Worm (Caenorhabditis elegans): ENCODE measurements around the gene nmur-2.

The nmur-2 gene

DNA sequence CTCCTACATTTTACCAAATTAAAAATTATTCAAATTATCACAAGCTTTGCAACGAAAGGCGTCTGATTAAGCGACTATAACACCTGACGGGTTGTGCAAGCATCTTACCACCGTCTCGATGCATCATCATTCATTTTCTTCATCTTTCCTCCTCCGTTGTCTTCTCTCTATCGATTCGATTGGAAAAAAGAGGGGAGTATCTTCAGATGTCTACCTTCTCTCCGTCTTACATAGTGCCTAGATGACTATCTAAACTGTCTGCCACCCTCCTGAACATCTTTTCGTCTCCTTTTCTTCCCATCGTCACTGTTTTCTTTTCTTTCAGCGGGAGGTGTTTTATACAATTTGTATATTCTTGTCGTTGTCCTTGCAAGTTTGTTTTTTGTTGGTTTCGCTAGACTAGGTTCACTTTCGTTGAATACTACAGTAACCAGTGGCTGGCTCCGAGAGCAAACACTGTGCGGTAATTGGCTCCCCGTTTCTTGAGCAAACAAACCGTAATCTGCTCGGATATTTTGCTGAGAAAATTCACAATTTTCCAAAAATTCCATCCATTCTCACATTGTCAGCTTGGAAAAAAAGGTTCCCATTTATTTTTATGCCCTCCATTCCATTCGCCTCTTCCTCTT is 34.6 kb upstream of the nmur-2 start (continued):
- TF ChIP-seq unc-62 (GFP tag; optimal IDR thresholded peaks at IDR 0.05) (no peak), mep-1 (tag; optimal IDR thresholded peaks at IDR 0.05) (peak; percentile 49), unc-98 (GFP tag; IDR thresholded peaks at IDR 0.05) (no peak), ama-1 (optimal IDR thresholded peaks at IDR 0.05) (no peak), lir-3 (tag; optimal IDR thresholded peaks at IDR 0.05; ENCODE audit: poor library complexity) (no peak), pqm-1 (tag; optimal IDR thresholded peaks at IDR 0.05) (no peak), C34B4.2 (tag; optimal IDR thresholded peaks at IDR 0.05) (no peak), grh-1 (GFP tag; IDR thresholded peaks at IDR 0.05) (no peak), nhr-77 (tag; optimal IDR thresholded peaks at IDR 0.05) (no peak), egl-13 (tag; optimal IDR thresholded peaks at IDR 0.05) (no peak), mab-9 (GFP tag; IDR thresholded peaks at IDR 0.05) (no peak), elt-2 (tag; optimal IDR thresholded peaks at IDR 0.05) (peak; percentile 32), lsy-2 (tag; optimal IDR thresholded peaks at IDR 0.05) (peak; percentile 31 to 68), ces-1 (GFP tag; optimal IDR thresholded peaks at IDR 0.05) (no peak), hpl-2 (GFP tag; optimal IDR thresholded peaks at IDR 0.05) (no peak), nhr-84 (tag; optimal IDR thresholded peaks at IDR 0.05) (no peak), lin-39 (tag; optimal IDR thresholded peaks at IDR 0.05) (no peak), fkh-8 (tag; optimal IDR thresholded peaks at IDR 0.05) (no peak), unc-130 (tag; optimal IDR thresholded peaks at IDR 0.05) (no peak), egl-27 (tag; optimal IDR thresholded peaks at IDR 0.05) (no peak), nhr-71 (tag; optimal IDR thresholded peaks at IDR 0.05) (peak; percentile 68), Y116A8C.19 (tag; optimal IDR thresholded peaks at IDR 0.05; ENCODE audit: borderline replicate concordance) (no peak), ceh-8 (GFP tag; optimal IDR thresholded peaks at IDR 0.05) (no peak), unc-86 (tag; optimal IDR thresholded peaks at IDR 0.05) (no peak), unc-30 (tag; optimal IDR thresholded peaks at IDR 0.05) (no peak), fkh-10 (GFP tag; optimal IDR thresholded peaks at IDR 0.05) (no peak), efl-3 (GFP tag; optimal IDR thresholded peaks at IDR 0.05) (no peak), nhr-20 (tag; optimal IDR thresholded peaks at IDR 0.05) (peak; percentile 48), snu-23 (GFP tag; optimal IDR thresholded peaks at IDR 0.05) (peak; percentile 63), xbp-1 (tag; optimal IDR thresholded peaks at IDR 0.05) (peak; percentile 3), alr-1 (tag; optimal IDR thresholded peaks at IDR 0.05; ENCODE audit: borderline replicate concordance) (no peak), lin-35 (GFP tag; optimal IDR thresholded peaks at IDR 0.05) (peak; percentile 4 to 64), ceh-63 (GFP tag; optimal IDR thresholded peaks at IDR 0.05) (no peak), lin-13 (GFP tag; optimal IDR thresholded peaks at IDR 0.05) (no peak), ztf-11 (tag; optimal IDR thresholded peaks at IDR 0.05) (no peak), tbx-2 (tag; optimal IDR thresholded peaks at IDR 0.05) (no peak)

DNA sequence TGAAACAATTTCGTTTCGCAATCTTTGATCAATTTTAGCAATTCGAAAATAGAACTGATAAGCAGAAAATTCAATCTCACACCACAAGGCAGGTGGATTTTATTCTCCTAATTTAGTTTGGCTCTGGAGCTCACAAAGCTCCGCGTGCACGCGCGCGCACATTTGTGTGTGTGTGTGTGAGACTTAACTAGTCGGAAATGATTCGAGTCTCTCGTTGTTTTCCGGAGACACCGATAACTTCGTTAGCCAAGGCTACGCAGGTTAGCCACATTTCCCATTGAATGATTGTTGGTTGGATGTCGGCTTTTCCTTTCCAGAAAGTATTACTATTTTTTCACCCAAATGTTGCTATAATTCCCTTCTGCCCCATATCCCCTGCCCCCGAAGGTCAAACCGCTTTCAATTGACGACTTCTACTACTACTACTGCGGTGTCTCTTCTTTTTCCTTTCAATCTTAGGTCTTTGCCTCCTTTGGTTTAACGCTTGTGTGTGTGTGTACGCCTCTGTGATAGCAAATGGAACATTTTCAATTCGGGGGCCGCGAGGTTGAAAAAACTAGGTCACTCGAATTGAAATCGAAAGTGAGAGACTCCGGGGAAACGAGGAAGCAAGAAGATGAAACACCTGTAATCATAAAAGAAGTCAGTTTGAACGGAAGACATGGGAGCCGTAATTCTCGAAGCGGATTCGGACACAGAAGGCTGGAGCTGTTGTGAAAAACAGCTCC is 33.4 kb upstream of the nmur-2 start:
- TF ChIP-seq lin-14 (GFP tag; optimal IDR thresholded peaks at IDR 0.05) (peak; percentile 61), elt-2 (tag; optimal IDR thresholded peaks at IDR 0.05) (no peak), Y116A8C.19 (tag; optimal IDR thresholded peaks at IDR 0.05; ENCODE audit: borderline replicate concordance) (no peak), tbx-2 (tag; optimal IDR thresholded peaks at IDR 0.05) (peak; percentile 22), nhr-11 (tag; optimal IDR thresholded peaks at IDR 0.05) (no peak), nhr-47 (tag; optimal IDR thresholded peaks at IDR 0.05) (peak; percentile 44), lin-13 (GFP tag; optimal IDR thresholded peaks at IDR 0.05) (no peak), pag-3 (tag; optimal IDR thresholded peaks at IDR 0.05; ENCODE audit: borderline replicate concordance, insufficient read depth) (no peak), alr-1 (tag; optimal IDR thresholded peaks at IDR 0.05; ENCODE audit: borderline replicate concordance) (no peak), fos-1 (tag; optimal IDR thresholded peaks at IDR 0.05) (no peak), nhr-85 (tag) (peak; percentile 27), elt-3 (tag; optimal IDR thresholded peaks at IDR 0.05) (peak in 1 of 6 experiments; percentile 17), blmp-1 (tag; optimal IDR thresholded peaks at IDR 0.05) (peak; percentile 98), egl-13 (tag; optimal IDR thresholded peaks at IDR 0.05) (no peak), nhr-71 (tag; optimal IDR thresholded peaks at IDR 0.05) (peak; percentile 58), nhr-237 (tag; optimal IDR thresholded peaks at IDR 0.05) (no peak), tlp-1 (tag; optimal IDR thresholded peaks at IDR 0.05) (no peak), hlh-17 (GFP tag; optimal IDR thresholded peaks at IDR 0.05; ENCODE audit: borderline replicate concordance) (no peak), mdl-1 (tag; optimal IDR thresholded peaks at IDR 0.05) (no peak), C34B4.2 (tag; optimal IDR thresholded peaks at IDR 0.05) (no peak), fkh-8 (tag; optimal IDR thresholded peaks at IDR 0.05) (peak; percentile 76), efl-1 (optimal IDR thresholded peaks at IDR 0.05) (no peak), efl-1 (GFP tag; optimal IDR thresholded peaks at IDR 0.05 in 1 of 2) (no peak)

All from whole organism, L1 larva.